Fruit fly (Drosophila melanogaster): Measurements from ENCODE around the gene CG32281.
A peak's percentile ranks its signal among the peaks of the same experiment; 100 is the strongest.

The CG32281 gene

dm6 chr3L:3166200-3166695 lies 2.9 kb upstream of the CG32281 start, which contains the start of gene Asciz:
Asciz (minus strand) TSS chr3L:3166250.
- TF ChIP-seq EcR (GFP tag; optimal IDR thresholded peaks at IDR 0.05) = no peak
- TF ChIP-seq CG8478 (optimal IDR thresholded peaks at IDR 0.05) = no peak
- no peak for TF ChIP-seq psq (optimal IDR thresholded peaks at IDR 0.05)
- no peak for TF ChIP-seq Dll (optimal IDR thresholded peaks at IDR 0.05)
- TF ChIP-seq pan (optimal IDR thresholded peaks at IDR 0.05) = no peak
- no peak for TF ChIP-seq usp (GFP tag; optimal IDR thresholded peaks at IDR 0.05)

dm6 chr3L:3172445-3172844 lies 3.3 kb downstream of the CG32281 start, which contains the start of gene CG14963:
CG14963 (minus strand) TSS chr3L:3172545.
- no peak for TF ChIP-seq psq (optimal IDR thresholded peaks at IDR 0.05)
- no peak for TF ChIP-seq Dll (optimal IDR thresholded peaks at IDR 0.05)
- no peak for TF ChIP-seq EcR (GFP tag; optimal IDR thresholded peaks at IDR 0.05)
- TF ChIP-seq pan (optimal IDR thresholded peaks at IDR 0.05) = no peak
- TF ChIP-seq CG8478 (optimal IDR thresholded peaks at IDR 0.05) = no peak
- no peak for TF ChIP-seq usp (GFP tag; optimal IDR thresholded peaks at IDR 0.05)

- TF ChIP-seq EcR (GFP tag; optimal IDR thresholded peaks at IDR 0.05) = no peak
- TF ChIP-seq Dll (optimal IDR thresholded peaks at IDR 0.05) = no peak
- TF ChIP-seq usp (GFP tag; optimal IDR thresholded peaks at IDR 0.05) = no peak
- no peak for TF ChIP-seq CG8478 (optimal IDR thresholded peaks at IDR 0.05)
- no peak for TF ChIP-seq psq (optimal IDR thresholded peaks at IDR 0.05)
- no peak for TF ChIP-seq pan (optimal IDR thresholded peaks at IDR 0.05)
Observed at dm6 chr3L:3177872-3178271, 8.7 kb downstream of the CG32281 start.

dm6 chr3L:3178530-3179096 lies 9.4 kb downstream of the CG32281 start, which contains the start of the genes MnM and Girdin:
MnM (minus strand) TSS chr3L:3178580.
Girdin (plus strand) TSS chr3L:3178930.
- TF ChIP-seq CG8478 (optimal IDR thresholded peaks at IDR 0.05) = no peak

- TF ChIP-seq EcR (GFP tag; optimal IDR thresholded peaks at IDR 0.05) = peak in 1 of 2 experiments; percentile 79
- no peak for TF ChIP-seq CG8478 (optimal IDR thresholded peaks at IDR 0.05)
- TF ChIP-seq pan (optimal IDR thresholded peaks at IDR 0.05) = no peak
- TF ChIP-seq Dll (optimal IDR thresholded peaks at IDR 0.05) = no peak
- TF ChIP-seq psq (optimal IDR thresholded peaks at IDR 0.05) = no peak
- TF ChIP-seq usp (GFP tag; optimal IDR thresholded peaks at IDR 0.05) = no peak
Observed at dm6 chr3L:3179474-3179873, 10.3 kb downstream of the CG32281 start.

dm6 chr3L:3184104-3184503 lies 14.9 kb downstream of the CG32281 start, which contains the start of gene CG42494:
CG42494 (plus strand) TSS chr3L:3184404.
- no peak for TF ChIP-seq EcR (GFP tag; optimal IDR thresholded peaks at IDR 0.05)
- no peak for TF ChIP-seq usp (GFP tag; optimal IDR thresholded peaks at IDR 0.05)
- no peak for TF ChIP-seq psq (optimal IDR thresholded peaks at IDR 0.05)
- TF ChIP-seq pan (optimal IDR thresholded peaks at IDR 0.05) = no peak
- TF ChIP-seq Dll (optimal IDR thresholded peaks at IDR 0.05) = no peak
- no peak for TF ChIP-seq CG8478 (optimal IDR thresholded peaks at IDR 0.05)

dm6 chr3L:3186364-3186763 lies 17.2 kb downstream of the CG32281 start, which contains the start of gene CG32284:
CG32284 (plus strand) TSS chr3L:3186664.
- TF ChIP-seq Dll (optimal IDR thresholded peaks at IDR 0.05) (no peak), EcR (GFP tag; optimal IDR thresholded peaks at IDR 0.05) (no peak), psq (optimal IDR thresholded peaks at IDR 0.05) (no peak), pan (optimal IDR thresholded peaks at IDR 0.05) (no peak), CG8478 (optimal IDR thresholded peaks at IDR 0.05) (no peak)

- TF ChIP-seq CG8478 (optimal IDR thresholded peaks at IDR 0.05) (no peak), Dll (optimal IDR thresholded peaks at IDR 0.05) (no peak), psq (optimal IDR thresholded peaks at IDR 0.05) (no peak), usp (GFP tag; optimal IDR thresholded peaks at IDR 0.05) (no peak), pan (optimal IDR thresholded peaks at IDR 0.05) (no peak), EcR (GFP tag; optimal IDR thresholded peaks at IDR 0.05) (no peak)
Observed at dm6 chr3L:3187263-3187662, 18.1 kb downstream of the CG32281 start, which contains the start of gene CG14957. CG14957 (plus strand) TSS chr3L:3187563.

dm6 chr3L:3189647-3190046 lies 20.5 kb downstream of the CG32281 start, which contains the start of the genes CG42525 and CG14958:
CG42525 (minus strand) TSS chr3L:3189747.
CG14958 (plus strand) TSS chr3L:3189978.
- TF ChIP-seq Dll (optimal IDR thresholded peaks at IDR 0.05) (no peak), CG8478 (optimal IDR thresholded peaks at IDR 0.05) (no peak), psq (optimal IDR thresholded peaks at IDR 0.05) (no peak), pan (optimal IDR thresholded peaks at IDR 0.05) (no peak), EcR (GFP tag; optimal IDR thresholded peaks at IDR 0.05) (no peak), usp (GFP tag; optimal IDR thresholded peaks at IDR 0.05) (no peak)

dm6 chr3L:3192333-3192894 lies 23.2 kb downstream of the CG32281 start, which contains the start of gene CG14965:
CG14965 (minus strand) TSS chr3L:3192491.
- TF ChIP-seq usp (GFP tag; optimal IDR thresholded peaks at IDR 0.05) (no peak), pan (optimal IDR thresholded peaks at IDR 0.05) (no peak), CG8478 (optimal IDR thresholded peaks at IDR 0.05) (no peak), EcR (GFP tag; optimal IDR thresholded peaks at IDR 0.05) (no peak), Dll (optimal IDR thresholded peaks at IDR 0.05) (no peak), psq (optimal IDR thresholded peaks at IDR 0.05) (no peak)

- no peak for TF ChIP-seq Dll (optimal IDR thresholded peaks at IDR 0.05)
- no peak for TF ChIP-seq usp (GFP tag; optimal IDR thresholded peaks at IDR 0.05)
- TF ChIP-seq EcR (GFP tag; optimal IDR thresholded peaks at IDR 0.05) = no peak
- TF ChIP-seq CG8478 (optimal IDR thresholded peaks at IDR 0.05) = no peak
- TF ChIP-seq psq (optimal IDR thresholded peaks at IDR 0.05) = no peak
- no peak for TF ChIP-seq pan (optimal IDR thresholded peaks at IDR 0.05)
Observed at dm6 chr3L:3192912-3193311, 23.7 kb downstream of the CG32281 start, which contains the start of gene Hsp83. Hsp83 (plus strand) TSS chr3L:3192969.

dm6 chr3L:3194059-3194458 lies 24.9 kb downstream of the CG32281 start:
- TF ChIP-seq usp (GFP tag; optimal IDR thresholded peaks at IDR 0.05) (no peak), EcR (GFP tag; optimal IDR thresholded peaks at IDR 0.05) (no peak), pan (optimal IDR thresholded peaks at IDR 0.05) (no peak), Dll (optimal IDR thresholded peaks at IDR 0.05) (no peak), CG8478 (optimal IDR thresholded peaks at IDR 0.05) (no peak), psq (optimal IDR thresholded peaks at IDR 0.05) (no peak)

All from whole organism.